In the genomic region with DNA sequence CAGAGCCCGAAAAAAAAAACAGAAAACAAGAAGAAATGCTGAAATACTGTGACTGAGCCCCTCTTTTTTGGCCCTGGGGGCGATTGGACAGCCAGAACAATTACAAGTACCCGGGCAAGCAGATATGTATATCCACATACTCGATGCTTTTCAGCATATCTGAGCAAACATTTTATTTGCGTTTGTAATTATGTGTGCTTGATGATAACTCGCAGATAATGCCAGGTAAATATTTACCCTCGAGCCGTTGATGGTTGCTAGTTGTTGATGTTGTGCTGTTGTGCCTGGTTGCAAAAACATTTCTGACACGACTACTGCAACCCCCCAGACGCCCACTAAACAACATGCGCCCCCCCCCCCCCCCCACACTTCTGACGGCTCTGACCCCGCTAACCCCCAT, we compare ENCODE assay signal across 1 fruit fly cellular context.
TF ChIP-seq lines count a peak whose summit lies in the region.

No protein-coding gene starts in this region.

TF ChIP-seq in whole organism, embryonic, 481 proteins besides CTCF, POLR2A, EP300 and RAD21 (continued from another document and continues in another):
- no peak for TF ChIP-seq z (GFP tag; IDR thresholded peaks at IDR 0.05; lab: Robert Waterston, UW)
- TF ChIP-seq CG15514 (GFP tag; optimal IDR thresholded peaks at IDR 0.05; lab: Kevin White, UChicago), result peak; percentile 66
- peak; percentile 36 for TF ChIP-seq Jarid2 (GFP tag; optimal IDR thresholded peaks at IDR 0.05; lab: Kevin White, UChicago)
- TF ChIP-seq jing (GFP tag; optimal IDR thresholded peaks at IDR 0.05; lab: Kevin White, UChicago), result no peak
- peak; percentile 41 for TF ChIP-seq NfI (GFP tag; optimal IDR thresholded peaks at IDR 0.05; lab: Kevin White, UChicago)
- no peak for TF ChIP-seq gsb-n (tag; optimal IDR thresholded peaks at IDR 0.05; lab: Kevin White, UChicago)
- no peak for TF ChIP-seq CG4282 (GFP tag; optimal IDR thresholded peaks at IDR 0.05; lab: Kevin White, UChicago)
- TF ChIP-seq slou (GFP tag; optimal IDR thresholded peaks at IDR 0.05; lab: Kevin White, UChicago), result no peak
- no peak for TF ChIP-seq bowl (GFP tag; IDR thresholded peaks at IDR 0.05; lab: Robert Waterston, UW)
- TF ChIP-seq Deaf1 (tag; optimal IDR thresholded peaks at IDR 0.05; lab: Kevin White, UChicago), result no peak
- TF ChIP-seq lov (optimal IDR thresholded peaks at IDR 0.05; lab: Kevin White, UChicago), result no peak
- no peak for TF ChIP-seq lov (GFP tag; IDR thresholded peaks at IDR 0.05; lab: Robert Waterston, UW)
- TF ChIP-seq cad (GFP tag; optimal IDR thresholded peaks at IDR 0.05; lab: Kevin White, UChicago), result no peak
- no peak for TF ChIP-seq dmrt11E (tag; optimal IDR thresholded peaks at IDR 0.05; lab: Kevin White, UChicago)
- no peak for TF ChIP-seq croc (GFP tag; conservative IDR thresholded peaks at IDR 0.05; lab: Robert Waterston, UW)
- no peak for TF ChIP-seq bsh (GFP tag; optimal IDR thresholded peaks at IDR 0.05; lab: Kevin White, UChicago)
- no peak for TF ChIP-seq Drgx (GFP tag; IDR thresholded peaks at IDR 0.05; lab: Robert Waterston, UW)
- TF ChIP-seq tll (GFP tag; optimal IDR thresholded peaks at IDR 0.05; lab: Kevin White, UChicago), result no peak
- TF ChIP-seq insv (GFP tag; optimal IDR thresholded peaks at IDR 0.05; lab: Kevin White, UChicago), result no peak
- no peak for TF ChIP-seq Bteb2 (GFP tag; optimal IDR thresholded peaks at IDR 0.05; lab: Kevin White, UChicago)
- peak; percentile 10 for TF ChIP-seq Sox102F (GFP tag; optimal IDR thresholded peaks at IDR 0.05; lab: Kevin White, UChicago)
- no peak for TF ChIP-seq CG14860 (GFP tag; IDR thresholded peaks at IDR 0.05; lab: Robert Waterston, UW; ENCODE audit: partially characterized antibody)
- no peak for TF ChIP-seq pita (GFP tag; optimal IDR thresholded peaks at IDR 0.05; lab: Kevin White, UChicago)
- TF ChIP-seq CG2129 (GFP tag; IDR thresholded peaks at IDR 0.05; lab: Robert Waterston, UW; ENCODE audit: partially characterized antibody), result no peak
- peak; percentile 63 for TF ChIP-seq Vsx1 (GFP tag; optimal IDR thresholded peaks at IDR 0.05; lab: Kevin White, UChicago)
- TF ChIP-seq fd102C (GFP tag; optimal IDR thresholded peaks at IDR 0.05; lab: Kevin White, UChicago), result no peak
- no peak for TF ChIP-seq CG9817 (tag; optimal IDR thresholded peaks at IDR 0.05; lab: Kevin White, UChicago)
- TF ChIP-seq CG11696 (GFP tag; IDR thresholded peaks at IDR 0.05; lab: Robert Waterston, UW), result no peak
- no peak for TF ChIP-seq ac (GFP tag; optimal IDR thresholded peaks at IDR 0.05; lab: Kevin White, UChicago)
- no peak for TF ChIP-seq Ptx1 (GFP tag; IDR thresholded peaks at IDR 0.05; lab: Robert Waterston, UW)
- TF ChIP-seq disco-r (GFP tag; optimal IDR thresholded peaks at IDR 0.05; lab: Kevin White, UChicago), result no peak
- TF ChIP-seq Atf3 (GFP tag; optimal IDR thresholded peaks at IDR 0.05; lab: Kevin White, UChicago), result no peak
- TF ChIP-seq hkb (optimal IDR thresholded peaks at IDR 0.05; lab: Kevin White, UChicago), result no peak
- TF ChIP-seq hkb (GFP tag; IDR thresholded peaks at IDR 0.05; lab: Robert Waterston, UW), result peak; percentile 43; the same call in 1 of the 2 replicates
- no peak for TF ChIP-seq E2f1 (GFP tag; IDR thresholded peaks at IDR 0.05; lab: Robert Waterston, UW)
- no peak for TF ChIP-seq CG32532 (GFP tag; IDR thresholded peaks at IDR 0.05; lab: Robert Waterston, UW)
- no peak for TF ChIP-seq oc (tag; optimal IDR thresholded peaks at IDR 0.05; lab: Kevin White, UChicago)
- TF ChIP-seq cas (GFP tag; IDR thresholded peaks at IDR 0.05; lab: Robert Waterston, UW), result no peak
- no peak for TF ChIP-seq CG7963 (GFP tag; IDR thresholded peaks at IDR 0.05; lab: Robert Waterston, UW; ENCODE audit: partially characterized antibody)
- TF ChIP-seq CG8290 (GFP tag; optimal IDR thresholded peaks at IDR 0.05; lab: Kevin White, UChicago), result no peak
- peak in 1 of 2 experiments; percentile 84 for TF ChIP-seq CG8290 (tag; optimal IDR thresholded peaks at IDR 0.05; lab: Kevin White, UChicago)
- TF ChIP-seq CG9876 (GFP tag; optimal IDR thresholded peaks at IDR 0.05; lab: Kevin White, UChicago), result no peak
- peak; percentile 20 for TF ChIP-seq CG7839 (tag; optimal IDR thresholded peaks at IDR 0.05; lab: Kevin White, UChicago)
- TF ChIP-seq C15 (GFP tag; IDR thresholded peaks at IDR 0.05; lab: Robert Waterston, UW), result no peak
- TF ChIP-seq Med (GFP tag; lab: Kevin White, UChicago), result no peak
- TF ChIP-seq jumu (GFP tag; optimal IDR thresholded peaks at IDR 0.05; lab: Kevin White, UChicago), result no peak
- TF ChIP-seq dysf (GFP tag; IDR thresholded peaks at IDR 0.05; lab: Robert Waterston, UW), result peak; percentile 24; the same call in 1 of the 3 replicates
- 0 out of 3 replicates have a peak, but pooled peaks have one; percentile 14 for TF ChIP-seq CG7357 (GFP tag; IDR thresholded peaks at IDR 0.05; lab: Robert Waterston, UW)
- no peak for TF ChIP-seq CG10462 (GFP tag; optimal IDR thresholded peaks at IDR 0.05; lab: Kevin White, UChicago)
- no peak for TF ChIP-seq aop (GFP tag; IDR thresholded peaks at IDR 0.05; lab: Robert Waterston, UW)
- no peak for TF ChIP-seq Ada2b (GFP tag; IDR thresholded peaks at IDR 0.05; lab: Robert Waterston, UW)
- TF ChIP-seq Dfd (GFP tag; optimal IDR thresholded peaks at IDR 0.05; lab: Kevin White, UChicago), result no peak
- TF ChIP-seq esg (GFP tag; conservative IDR thresholded peaks at IDR 0.05; lab: Robert Waterston, UW), result no peak
- peak; percentile 52 for TF ChIP-seq dmrt99B (tag; optimal IDR thresholded peaks at IDR 0.05; lab: Kevin White, UChicago)
- no peak for TF ChIP-seq CG33557 (GFP tag; optimal IDR thresholded peaks at IDR 0.05; lab: Kevin White, UChicago)
- no peak for TF ChIP-seq CG8089 (GFP tag; optimal IDR thresholded peaks at IDR 0.05; lab: Kevin White, UChicago)
- no peak for TF ChIP-seq Atf-2 (GFP tag; optimal IDR thresholded peaks at IDR 0.05; lab: Kevin White, UChicago)
- TF ChIP-seq pfk (GFP tag; optimal IDR thresholded peaks at IDR 0.05; lab: Kevin White, UChicago), result no peak
- TF ChIP-seq CG9215 (GFP tag; IDR thresholded peaks at IDR 0.05; lab: Robert Waterston, UW), result no peak
- TF ChIP-seq gro (GFP tag; optimal IDR thresholded peaks at IDR 0.05; lab: Kevin White, UChicago), result no peak
- TF ChIP-seq CG8388 (GFP tag; optimal IDR thresholded peaks at IDR 0.05; lab: Kevin White, UChicago), result no peak
- TF ChIP-seq CG33213 (GFP tag; optimal IDR thresholded peaks at IDR 0.05; lab: Kevin White, UChicago), result no peak
- TF ChIP-seq pzg (GFP tag; optimal IDR thresholded peaks at IDR 0.05; lab: Kevin White, UChicago), result no peak
- TF ChIP-seq Nf-YB (GFP tag; optimal IDR thresholded peaks at IDR 0.05; lab: Kevin White, UChicago), result peak; percentile 22
- no peak for TF ChIP-seq her (GFP tag; optimal IDR thresholded peaks at IDR 0.05; lab: Kevin White, UChicago)
- TF ChIP-seq tgo (GFP tag; IDR thresholded peaks at IDR 0.05; lab: Robert Waterston, UW), result no peak
- no peak for TF ChIP-seq Sry-β (GFP tag; optimal IDR thresholded peaks at IDR 0.05; lab: Kevin White, UChicago)
- no peak for TF ChIP-seq CG13894 (tag; optimal IDR thresholded peaks at IDR 0.05; lab: Kevin White, UChicago)
- TF ChIP-seq Dek (tag; optimal IDR thresholded peaks at IDR 0.05; lab: Kevin White, UChicago), result no peak
- TF ChIP-seq CG10274 (GFP tag; optimal IDR thresholded peaks at IDR 0.05; lab: Kevin White, UChicago), result peak; percentile 9
- TF ChIP-seq kni (GFP tag; optimal IDR thresholded peaks at IDR 0.05; lab: Kevin White, UChicago), result peak; percentile 30
- TF ChIP-seq CG17359 (tag; optimal IDR thresholded peaks at IDR 0.05; lab: Kevin White, UChicago), result peak; percentile 63
- no peak for TF ChIP-seq luna (GFP tag; optimal IDR thresholded peaks at IDR 0.05; lab: Kevin White, UChicago)
- TF ChIP-seq nau (GFP tag; optimal IDR thresholded peaks at IDR 0.05; lab: Kevin White, UChicago), result peak; percentile 79
- no peak for TF ChIP-seq Gug (GFP tag; IDR thresholded peaks at IDR 0.05; lab: Robert Waterston, UW)
- no peak for TF ChIP-seq slbo (GFP tag; IDR thresholded peaks at IDR 0.05; lab: Robert Waterston, UW)
- no peak for TF ChIP-seq Taf1 (GFP tag; IDR thresholded peaks at IDR 0.05; lab: Robert Waterston, UW)
- no peak for TF ChIP-seq CG2116 (GFP tag; optimal IDR thresholded peaks at IDR 0.05; lab: Kevin White, UChicago)
- TF ChIP-seq zen (tag; optimal IDR thresholded peaks at IDR 0.05; lab: Kevin White, UChicago), result no peak
- TF ChIP-seq CG11085 (GFP tag; IDR thresholded peaks at IDR 0.05; lab: Robert Waterston, UW), result no peak
- no peak for TF ChIP-seq CG9609 (GFP tag; optimal IDR thresholded peaks at IDR 0.05; lab: Kevin White, UChicago)
- peak; percentile 30; the same call in 1 of the 2 replicates for TF ChIP-seq E2f2 (GFP tag; IDR thresholded peaks at IDR 0.05; lab: Robert Waterston, UW)
- peak; percentile 56 for TF ChIP-seq CG12769 (tag; optimal IDR thresholded peaks at IDR 0.05; lab: Kevin White, UChicago)
- peak; percentile 55 for TF ChIP-seq unpg (GFP tag; optimal IDR thresholded peaks at IDR 0.05; lab: Kevin White, UChicago)
- TF ChIP-seq CG3847 (GFP tag; IDR thresholded peaks at IDR 0.05; lab: Robert Waterston, UW), result no peak
- TF ChIP-seq Mes4 (GFP tag; optimal IDR thresholded peaks at IDR 0.05; lab: Kevin White, UChicago), result no peak
- no peak for TF ChIP-seq zf30C (GFP tag; optimal IDR thresholded peaks at IDR 0.05; lab: Kevin White, UChicago)
- TF ChIP-seq vfl (GFP tag; optimal IDR thresholded peaks at IDR 0.05; lab: Kevin White, UChicago), result no peak
- TF ChIP-seq CG2678 (tag; optimal IDR thresholded peaks at IDR 0.05; lab: Kevin White, UChicago), result peak; percentile 74
- peak; percentile 24; the same call in 1 of the 2 replicates for TF ChIP-seq HLH3B (GFP tag; IDR thresholded peaks at IDR 0.05; lab: Robert Waterston, UW)
- no peak for TF ChIP-seq tna (GFP tag; IDR thresholded peaks at IDR 0.05; lab: Robert Waterston, UW; ENCODE audit: partially characterized antibody)
- TF ChIP-seq ERR (GFP tag; optimal IDR thresholded peaks at IDR 0.05; lab: Kevin White, UChicago), result no peak
- peak; percentile 39; the same call in 1 of the 2 replicates for TF ChIP-seq Atf6 (GFP tag; IDR thresholded peaks at IDR 0.05; lab: Robert Waterston, UW)
- no peak for TF ChIP-seq dan (GFP tag; IDR thresholded peaks at IDR 0.05; lab: Robert Waterston, UW)
- no peak for TF ChIP-seq CG18476 (GFP tag; optimal IDR thresholded peaks at IDR 0.05; lab: Kevin White, UChicago)
- TF ChIP-seq Myb (GFP tag; optimal IDR thresholded peaks at IDR 0.05; lab: Kevin White, UChicago), result no peak
- TF ChIP-seq gcm (GFP tag; optimal IDR thresholded peaks at IDR 0.05; lab: Kevin White, UChicago), result peak; percentile 0
- TF ChIP-seq Oaz (GFP tag; IDR thresholded peaks at IDR 0.05; lab: Robert Waterston, UW), result peak; percentile 26; the same call in 1 of the 2 replicates
- TF ChIP-seq CG3407 (GFP tag; optimal IDR thresholded peaks at IDR 0.05; lab: Kevin White, UChicago), result peak; percentile 43
- no peak for TF ChIP-seq prd (optimal IDR thresholded peaks at IDR 0.05; lab: Kevin White, UChicago)
- no peak; the same call in 2 of the 3 replicates for TF ChIP-seq prd (GFP tag; IDR thresholded peaks at IDR 0.05; lab: Robert Waterston, UW)
- peak in 1 of 2 experiments; percentile 25 for TF ChIP-seq Hr51 (GFP tag; optimal IDR thresholded peaks at IDR 0.05; lab: Kevin White, UChicago)
- no peak for TF ChIP-seq CG4854 (GFP tag; optimal IDR thresholded peaks at IDR 0.05; lab: Kevin White, UChicago)
- TF ChIP-seq Abd-B (GFP tag; optimal IDR thresholded peaks at IDR 0.05; lab: Kevin White, UChicago), result no peak
- no peak for TF ChIP-seq CG6689 (GFP tag; IDR thresholded peaks at IDR 0.05; lab: Robert Waterston, UW)
- TF ChIP-seq ewg (GFP tag; optimal IDR thresholded peaks at IDR 0.05; lab: Kevin White, UChicago), result no peak
- peak; percentile 50 for TF ChIP-seq CG15269 (tag; optimal IDR thresholded peaks at IDR 0.05; lab: Kevin White, UChicago)
- peak; percentile 69 for TF ChIP-seq CG31365 (tag; optimal IDR thresholded peaks at IDR 0.05; lab: Kevin White, UChicago)
- TF ChIP-seq ham (GFP tag; IDR thresholded peaks at IDR 0.05; lab: Robert Waterston, UW), result no peak
- peak; percentile 62 for TF ChIP-seq CG1233 (GFP tag; optimal IDR thresholded peaks at IDR 0.05; lab: Kevin White, UChicago)
- peak; percentile 80 for TF ChIP-seq CG6813 (GFP tag; optimal IDR thresholded peaks at IDR 0.05; lab: Kevin White, UChicago)
- no peak for TF ChIP-seq vvl (GFP tag; IDR thresholded peaks at IDR 0.05; lab: Robert Waterston, UW)
- no peak for TF ChIP-seq CG7372 (GFP tag; IDR thresholded peaks at IDR 0.05; lab: Robert Waterston, UW)
- TF ChIP-seq CG7271 (tag; optimal IDR thresholded peaks at IDR 0.05; lab: Kevin White, UChicago), result no peak
- TF ChIP-seq CG32767 (GFP tag; IDR thresholded peaks at IDR 0.05; lab: Robert Waterston, UW), result no peak; the same call in 1 of the 2 replicates
- TF ChIP-seq ase (GFP tag; IDR thresholded peaks at IDR 0.05; lab: Robert Waterston, UW), result 0 out of 3 replicates have a peak, but pooled peaks have one; percentile 13
- peak; percentile 21 for TF ChIP-seq D19B (GFP tag; optimal IDR thresholded peaks at IDR 0.05; lab: Kevin White, UChicago)
- TF ChIP-seq Lpt (GFP tag; optimal IDR thresholded peaks at IDR 0.05; lab: Kevin White, UChicago), result no peak
- peak; percentile 70 for TF ChIP-seq salm (tag; optimal IDR thresholded peaks at IDR 0.05; lab: Kevin White, UChicago)
- no peak for TF ChIP-seq CG4404 (GFP tag; IDR thresholded peaks at IDR 0.05; lab: Robert Waterston, UW)
- TF ChIP-seq lola (GFP tag; optimal IDR thresholded peaks at IDR 0.05; lab: Kevin White, UChicago), result no peak
- TF ChIP-seq Aef1 (GFP tag; IDR thresholded peaks at IDR 0.05; lab: Robert Waterston, UW), result no peak
- TF ChIP-seq CHES-1-like (GFP tag; optimal IDR thresholded peaks at IDR 0.05; lab: Kevin White, UChicago), result no peak
- no peak for TF ChIP-seq Camta (GFP tag; optimal IDR thresholded peaks at IDR 0.05; lab: Kevin White, UChicago)
- TF ChIP-seq Gsc (GFP tag; IDR thresholded peaks at IDR 0.05; lab: Robert Waterston, UW), result no peak
- TF ChIP-seq CG9727 (GFP tag; optimal IDR thresholded peaks at IDR 0.05; lab: Kevin White, UChicago), result peak; percentile 48
- TF ChIP-seq HLH4C (GFP tag; IDR thresholded peaks at IDR 0.05; lab: Robert Waterston, UW; ENCODE audit: partially characterized antibody), result no peak
- TF ChIP-seq CG18599 (GFP tag; optimal IDR thresholded peaks at IDR 0.05; lab: Kevin White, UChicago), result peak; percentile 74
- no peak for TF ChIP-seq CG8281 (tag; optimal IDR thresholded peaks at IDR 0.05; lab: Kevin White, UChicago)
- TF ChIP-seq tx (GFP tag; optimal IDR thresholded peaks at IDR 0.05; lab: Kevin White, UChicago), result no peak
- no peak for TF ChIP-seq jigr1 (GFP tag; IDR thresholded peaks at IDR 0.05; lab: Robert Waterston, UW)
- TF ChIP-seq Oli (tag; optimal IDR thresholded peaks at IDR 0.05; lab: Kevin White, UChicago), result no peak
- peak; percentile 72 for TF ChIP-seq CG17568 (GFP tag; optimal IDR thresholded peaks at IDR 0.05; lab: Kevin White, UChicago)
